Worm (Caenorhabditis elegans) whole organism, young adult: ENCODE data around the gene snap-29.

ENCODE experiments used
- C06A6.2 ChIP-seq: fragments of 200-800 bp; sonication (Bioruptor generic); conservative IDR thresholded peaks from 2 replicates; pipeline ENCODE4 v1.3.6; 2022; ENCODE audit warnings: missing genetic modification characterization, missing compliant biosample characterization
- F10E7.11 ChIP-seq: sonication (generic microtip); optimal IDR thresholded peaks from 2 replicates; lab custom pipeline; 2017; ENCODE audit warnings: mild to moderate bottlenecking, missing genetic modification characterization, moderate library complexity, missing compliant biosample characterization
- F37B4.10 ChIP-seq: fragments of 200-800 bp; sonication (Bioruptor generic); IDR thresholded peaks from 2 replicates; pipeline ENCODE4 v1.3.6; 2022; ENCODE audit warnings: missing genetic modification characterization, missing compliant biosample characterization
- F39B2.1 ChIP-seq: fragments of 200-800 bp; sonication (Bioruptor generic); IDR thresholded peaks from 2 replicates; pipeline ENCODE4 v1.3.6; 2022; ENCODE audit warnings: missing genetic modification reagents, missing genetic modification characterization, missing compliant biosample characterization
- F49E8.2 ChIP-seq: sonication (generic microtip); optimal IDR thresholded peaks from 3 replicates; lab custom pipeline; 2017; ENCODE audit warnings: missing genetic modification characterization, mild to moderate bottlenecking, missing compliant biosample characterization, antibody characterized with exemption, moderate library complexity; ENCODE audit not compliant: insufficient read depth
- K11D2.4 ChIP-seq: fragments of 200-800 bp; sonication (Bioruptor generic); IDR thresholded peaks from 2 replicates; pipeline ENCODE4 v1.3.6; 2022; ENCODE audit warnings: missing genetic modification reagents, missing genetic modification characterization, missing compliant biosample characterization
- T26A5.8 ChIP-seq: sonication (generic microtip); optimal IDR thresholded peaks from 2 replicates; lab custom pipeline; 2016; ENCODE audit warnings: missing genetic modification characterization, missing compliant biosample characterization
- Y53G8AR.9 ChIP-seq: fragments of 200-800 bp; sonication (Bioruptor generic); conservative IDR thresholded peaks from 2 replicates; pipeline ENCODE4 v1.3.6; 2022; ENCODE audit warnings: missing genetic modification reagents, missing genetic modification characterization, missing compliant biosample characterization
- Y56A3A.18 ChIP-seq: fragments of 200-800 bp; sonication (Bioruptor generic); IDR thresholded peaks from 2 replicates; pipeline ENCODE4 v1.3.6; 2022; ENCODE audit warnings: missing genetic modification reagents, missing genetic modification characterization, missing compliant biosample characterization
- Y67H2A.10 ChIP-seq: fragments of 200-800 bp; sonication (Bioruptor generic); conservative IDR thresholded peaks from 2 replicates; pipeline ENCODE4 v1.3.6; 2022; ENCODE audit warnings: missing genetic modification reagents, missing genetic modification characterization, missing compliant biosample characterization
- Y79H2A.3 ChIP-seq: fragments of 200-800 bp; sonication (Bioruptor generic); conservative IDR thresholded peaks from 2 replicates; pipeline ENCODE4 v1.3.6; 2022; ENCODE audit warnings: missing genetic modification reagents, missing genetic modification characterization, missing compliant biosample characterization
- akir-1 ChIP-seq: fragments of 200-800 bp; sonication (Bioruptor generic); optimal IDR thresholded peaks from 2 replicates; lab custom pipeline; 2018; ENCODE audit warnings: mild to moderate bottlenecking, missing genetic modification characterization, moderate library complexity, missing compliant biosample characterization
- aptf-3 ChIP-seq: fragments of 200-800 bp; sonication (Bioruptor generic); IDR thresholded peaks from 2 replicates; pipeline ENCODE4 v1.3.6; 2022; ENCODE audit warnings: missing genetic modification characterization, missing compliant biosample characterization
- atf-7 ChIP-seq: sonication (generic microtip); optimal IDR thresholded peaks from 2 replicates; lab custom pipeline; 2017; ENCODE audit warnings: mild to moderate bottlenecking, missing genetic modification characterization, missing compliant biosample characterization
- attf-3 ChIP-seq: fragments of 200-800 bp; sonication (Bioruptor generic); conservative IDR thresholded peaks from 2 replicates; pipeline ENCODE4 v1.3.6; 2022; ENCODE audit warnings: missing genetic modification reagents, missing genetic modification characterization, missing compliant biosample characterization
- bed-2 ChIP-seq: fragments of 200-800 bp; sonication (Bioruptor generic); IDR thresholded peaks from 2 replicates; pipeline ENCODE4 v1.3.6; 2022; ENCODE audit warnings: missing genetic modification reagents, missing genetic modification characterization, missing compliant biosample characterization
- cebp-1 ChIP-seq, 2 experiments: fragments of 200-800 bp in 1 of 2; sonication (Bioruptor generic) in 1 of 2; sonication (generic microtip) in 1 of 2; IDR thresholded peaks in 1 of 2; optimal IDR thresholded peaks in 1 of 2; 2 replicates each; pipeline versions ENCODE4 v1.3.6 to Lab custom; 2017 to 2022; ENCODE audit warnings: missing compliant biosample characterization in 2 of 2, missing genetic modification characterization in 2 of 2, mild to moderate bottlenecking in 1 of 2, missing genetic modification reagents in 1 of 2, moderate library complexity in 1 of 2
- ceh-58 ChIP-seq: fragments of 200-800 bp; sonication (Bioruptor generic); IDR thresholded peaks from 2 replicates; pipeline ENCODE4 v1.3.6; 2022; ENCODE audit warnings: missing genetic modification characterization, missing compliant biosample characterization
- die-1 ChIP-seq: sonication (generic microtip); optimal IDR thresholded peaks from 2 replicates; lab custom pipeline; 2016; ENCODE audit warnings: missing genotype, mild to moderate bottlenecking, missing genetic modification characterization, missing compliant biosample characterization
- dpl-1 ChIP-seq: fragments of 150-350 bp; optimal IDR thresholded peaks from 2 replicates; lab custom pipeline; 2014; ENCODE audit warnings: missing biosample characterization, missing genetic modification reagents, missing genetic modification characterization
- egl-18 ChIP-seq: fragments of 200-800 bp; sonication (Bioruptor generic); IDR thresholded peaks from 2 replicates; pipeline ENCODE4 v1.3.6; 2022; ENCODE audit warnings: missing genetic modification reagents, missing genetic modification characterization, missing compliant biosample characterization
- egl-44 ChIP-seq: fragments of 200-800 bp; sonication (Bioruptor generic); IDR thresholded peaks from 2 replicates; pipeline ENCODE4 v1.3.6; 2022; ENCODE audit warnings: missing genetic modification reagents, missing genetic modification characterization, missing compliant biosample characterization
- ekl-4 ChIP-seq: fragments of 200-800 bp; sonication (Bioruptor generic); IDR thresholded peaks from 2 replicates; pipeline ENCODE4 v1.3.6; 2022; ENCODE audit warnings: missing genetic modification reagents, missing genetic modification characterization, missing compliant biosample characterization
- fkh-3 ChIP-seq: sonication (generic microtip); optimal IDR thresholded peaks from 2 replicates; lab custom pipeline; 2016; ENCODE audit warnings: mild to moderate bottlenecking, missing genetic modification characterization, missing compliant biosample characterization
- gei-17 ChIP-seq: fragments of 200-800 bp; sonication (Bioruptor generic); optimal IDR thresholded peaks from 2 replicates; lab custom pipeline; 2018; ENCODE audit warnings: mild to moderate bottlenecking, missing genetic modification characterization, missing compliant biosample characterization
- hlh-12 ChIP-seq: sonication (generic microtip); optimal IDR thresholded peaks from 2 replicates; lab custom pipeline; 2016; ENCODE audit warnings: missing genetic modification characterization, missing compliant biosample characterization
- hlh-26 ChIP-seq: fragments of 200-800 bp; sonication (Bioruptor generic); conservative IDR thresholded peaks from 2 replicates; pipeline ENCODE4 v1.3.6; 2022; ENCODE audit warnings: missing genetic modification reagents, missing genetic modification characterization, missing compliant biosample characterization
- hmg-1.2 ChIP-seq: fragments of 200-800 bp; sonication (Bioruptor generic); IDR thresholded peaks from 2 replicates; pipeline ENCODE4 v1.3.6; 2022; ENCODE audit warnings: missing genetic modification reagents, missing genetic modification characterization, missing compliant biosample characterization
- hrde-1 ChIP-seq: sonication (generic microtip); optimal IDR thresholded peaks from 2 replicates; lab custom pipeline; 2016; ENCODE audit warnings: missing genetic modification characterization, mild to moderate bottlenecking, missing compliant biosample characterization, moderate library complexity, missing genotype, missing genetic modification reagents, borderline replicate concordance
- let-526 ChIP-seq: fragments of 200-800 bp; sonication (Bioruptor generic); IDR thresholded peaks from 2 replicates; pipeline ENCODE4 v1.3.6; 2022; ENCODE audit warnings: missing genetic modification reagents, missing genetic modification characterization, missing compliant biosample characterization
- lin-26 ChIP-seq: fragments of 200-800 bp; sonication (Bioruptor generic); IDR thresholded peaks from 2 replicates; pipeline ENCODE4 v1.3.6; 2022; ENCODE audit warnings: missing genetic modification reagents, missing genetic modification characterization, missing compliant biosample characterization
- lin-54 ChIP-seq: fragments of 200-800 bp; sonication (Bioruptor generic); optimal IDR thresholded peaks from 2 replicates; lab custom pipeline; 2018; ENCODE audit warnings: mild to moderate bottlenecking, missing genetic modification characterization, missing compliant biosample characterization
- lsl-1 ChIP-seq: fragments of 200-800 bp; sonication (Bioruptor generic); optimal IDR thresholded peaks from 2 replicates; lab custom pipeline; 2018; ENCODE audit warnings: mild to moderate bottlenecking, missing genetic modification characterization, moderate library complexity, missing compliant biosample characterization
- madf-3 ChIP-seq: fragments of 200-800 bp; sonication (Bioruptor generic); IDR thresholded peaks from 2 replicates; pipeline ENCODE4 v1.3.6; 2022; ENCODE audit warnings: missing genetic modification reagents, missing genetic modification characterization, missing compliant biosample characterization
- mes-4 ChIP-seq: sonication (generic microtip); optimal IDR thresholded peaks from 2 replicates; lab custom pipeline; 2016; ENCODE audit warnings: missing genotype, missing genetic modification characterization, missing compliant biosample characterization
- nfya-1 ChIP-seq: sonication (generic microtip); optimal IDR thresholded peaks from 2 replicates; lab custom pipeline; 2017; ENCODE audit warnings: antibody characterized with exemption, missing compliant biosample characterization, missing genetic modification characterization, borderline replicate concordance; ENCODE audit not compliant: insufficient read depth
- pbrm-1 ChIP-seq: fragments of 200-800 bp; sonication (Bioruptor generic); IDR thresholded peaks from 2 replicates; pipeline ENCODE4 v1.3.6; 2022; ENCODE audit warnings: missing genetic modification reagents, missing genetic modification characterization, missing compliant biosample characterization
- pha-4 ChIP-seq: fragments of 150-350 bp; sonication (generic microtip); optimal IDR thresholded peaks from 2 replicates; lab custom pipeline; 2014; ENCODE audit warnings: missing biosample characterization, missing genetic modification reagents, missing genetic modification characterization
- rec-8 ChIP-seq, 2 experiments: sonication (generic microtip); optimal IDR thresholded peaks; 2 replicates each; lab custom pipeline; 2016; ENCODE audit warnings: mild to moderate bottlenecking in 2 of 2, missing genetic modification characterization in 2 of 2, missing genetic modification reagents in 2 of 2, missing genotype in 2 of 2, missing biosample characterization in 1 of 2, missing compliant biosample characterization in 1 of 2, moderate library complexity in 1 of 2
- rpc-1 ChIP-seq, 2 experiments: fragments of 150-350 bp in 1 of 2; sonication (generic microtip) in 1 of 2; optimal IDR thresholded peaks; 2 replicates each; lab custom pipeline; 2014 to 2018; ENCODE audit warnings: missing biosample characterization in 1 of 2, missing genetic modification characterization in 1 of 2, missing genetic modification reagents in 1 of 2, missing genotype in 1 of 2
- tlf-1 ChIP-seq: fragments of 200-800 bp; sonication (Bioruptor generic); optimal IDR thresholded peaks from 2 replicates; lab custom pipeline; 2018; ENCODE audit warnings: mild to moderate bottlenecking, missing genetic modification characterization, missing compliant biosample characterization
- unc-62 ChIP-seq: fragments of 150-350 bp; optimal IDR thresholded peaks from 2 replicates; lab custom pipeline; 2014; ENCODE audit warnings: missing biosample characterization, missing genetic modification reagents, missing genetic modification characterization
- ztf-28 ChIP-seq: fragments of 200-800 bp; sonication (Bioruptor generic); IDR thresholded peaks from 2 replicates; pipeline ENCODE4 v1.3.6; 2022; ENCODE audit warnings: missing genetic modification reagents, missing genetic modification characterization, missing compliant biosample characterization
- ztf-3 ChIP-seq: fragments of 200-800 bp; sonication (Bioruptor generic); optimal IDR thresholded peaks from 2 replicates; lab custom pipeline; 2018; ENCODE audit warnings: mild to moderate bottlenecking, missing genetic modification characterization, missing compliant biosample characterization

The snap-29 gene

ce11 chrIII:8794793-8795192 is 18.7 kb downstream of the snap-29 start (continued):
- 0 out of 2 replicates have a peak, but pooled peaks have one; percentile 25 for TF ChIP-seq C06A6.2 (GFP tag; lab: Robert Waterston, UW)
- TF ChIP-seq die-1 (tag; lab: Kevin White, UChicago) = peak; percentile 51
- TF ChIP-seq Y53G8AR.9 (GFP tag; lab: Robert Waterston, UW) = 0 out of 2 replicates have a peak, but pooled peaks have one; percentile 42
- TF ChIP-seq pha-4 (tag; lab: Kevin White, UChicago) = peak; percentile 39
- TF ChIP-seq nfya-1 (tag; lab: Kevin White, UChicago) = no peak
- TF ChIP-seq lin-54 (GFP tag; lab: Kevin White, UChicago) = peak; percentile 64
- TF ChIP-seq, all 124 proteins: peak for 42

DNA sequence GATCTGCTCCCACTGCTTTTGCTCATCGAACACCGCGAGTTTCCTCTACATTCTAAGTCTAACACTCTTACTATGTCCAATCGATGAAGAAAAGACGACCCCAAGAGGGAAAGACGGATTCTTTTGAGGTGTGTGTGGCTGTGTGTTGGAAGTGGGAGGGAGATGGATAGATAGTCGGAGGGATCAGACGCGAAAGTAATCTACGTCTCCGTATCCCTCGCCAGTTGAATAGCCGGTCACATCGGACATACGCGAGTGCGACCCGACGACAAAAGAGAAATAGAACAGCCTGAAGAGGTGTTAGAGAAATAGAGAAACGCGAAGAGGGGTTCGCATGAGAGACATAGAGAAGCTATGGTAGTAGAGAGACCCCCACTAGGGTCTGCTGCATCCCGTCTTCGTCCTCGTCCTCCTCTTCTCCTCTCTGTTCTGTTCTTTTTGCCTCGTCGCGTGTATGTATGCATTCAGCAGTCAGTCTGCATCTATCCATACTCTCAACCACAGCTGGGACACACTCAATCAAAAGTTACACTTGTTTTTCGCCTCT is 19.6 kb downstream of the snap-29 start:
- TF ChIP-seq F39B2.1 (GFP tag; lab: Robert Waterston, UW) (no peak), ekl-4 (GFP tag; lab: Robert Waterston, UW) (peak; percentile 69), cebp-1 (GFP tag; IDR thresholded peaks at IDR 0.05; lab: Robert Waterston, UW) (peak; percentile 25; the same call in 1 of the 2 replicates), cebp-1 (tag; optimal IDR thresholded peaks at IDR 0.05; lab: Kevin White, UChicago) (peak; percentile 88), aptf-3 (no peak), ztf-3 (peak; percentile 52), lin-26 (peak; percentile 71; the same call in 1 of the 2 replicates), C06A6.2 (GFP tag; lab: Robert Waterston, UW) (peak; percentile 89), gei-17 (GFP tag; lab: Kevin White, UChicago) (peak; percentile 68), Y79H2A.3 (GFP tag; lab: Robert Waterston, UW) (no peak), bed-2 (GFP tag; lab: Robert Waterston, UW) (peak; percentile 69; the same call in 1 of the 2 replicates), Y67H2A.10 (GFP tag; lab: Robert Waterston, UW) (peak; percentile 46; the same call in 1 of the 2 replicates), ceh-58 (GFP tag; lab: Robert Waterston, UW) (no peak), unc-62 (GFP tag; lab: Kevin White, UChicago) (peak; percentile 63), hlh-26 (GFP tag; lab: Robert Waterston, UW) (no peak), egl-18 (peak; percentile 82), Y56A3A.18 (GFP tag; lab: Robert Waterston, UW) (no peak), K11D2.4 (GFP tag; lab: Robert Waterston, UW) (peak; percentile 91), T26A5.8 (tag; lab: Kevin White, UChicago) (no peak), fkh-3 (no peak), hmg-1.2 (GFP tag; lab: Robert Waterston, UW) (peak; percentile 97), rpc-1 (optimal IDR thresholded peaks at IDR 0.05; lab: Kevin White, UChicago) (no peak), rpc-1 (tag; optimal IDR thresholded peaks at IDR 0.05; lab: Kevin White, UChicago) (no peak), madf-3 (GFP tag; lab: Robert Waterston, UW) (no peak), hlh-12 (tag; lab: Kevin White, UChicago) (no peak), ztf-28 (GFP tag; lab: Robert Waterston, UW) (no peak), dpl-1 (GFP tag; lab: Kevin White, UChicago) (peak; percentile 6), rec-8 (tag; optimal IDR thresholded peaks at IDR 0.05; lab: Kevin White, UChicago) (peak in 1 of 2 experiments; percentile 5), lsl-1 (peak; percentile 0), egl-44 (GFP tag; lab: Robert Waterston, UW) (peak; percentile 74), tlf-1 (GFP tag; lab: Kevin White, UChicago) (peak; percentile 67), atf-7 (tag; lab: Kevin White, UChicago) (peak; percentile 86), akir-1 (GFP tag; lab: Kevin White, UChicago) (peak; percentile 59), F37B4.10 (no peak), Y53G8AR.9 (GFP tag; lab: Robert Waterston, UW) (no peak), F10E7.11 (tag; lab: Kevin White, UChicago) (peak; percentile 55), mes-4 (tag; lab: Kevin White, UChicago) (no peak), F49E8.2 (tag; lab: Kevin White, UChicago) (no peak), let-526 (peak; percentile 54; the same call in 1 of the 2 replicates), hrde-1 (tag; lab: Kevin White, UChicago) (no peak), attf-3 (GFP tag; lab: Robert Waterston, UW) (no peak), pbrm-1 (GFP tag; lab: Robert Waterston, UW) (peak; percentile 71; the same call in 1 of the 2 replicates)
